Worm (Caenorhabditis elegans) whole organism, young adult: ENCODE results near the gene R07E5.4.

Experiments
- F57C9.4 ChIP-seq: sonication (generic microtip); optimal IDR thresholded peaks from 2 replicates; lab custom pipeline; 2017; ENCODE audit warnings: mild to moderate bottlenecking, missing genetic modification characterization, missing compliant biosample characterization
- attf-5 ChIP-seq: fragments of 200-800 bp; sonication (Bioruptor generic); optimal IDR thresholded peaks from 2 replicates; lab custom pipeline; 2018; ENCODE audit warnings: mild to moderate bottlenecking, missing genetic modification characterization, missing compliant biosample characterization
- nfya-2 ChIP-seq: fragments of 200-800 bp; sonication (Bioruptor generic); IDR thresholded peaks from 2 replicates; pipeline ENCODE4 v1.3.6; 2022; ENCODE audit warnings: missing genetic modification reagents, missing genetic modification characterization, missing compliant biosample characterization
- sptf-2 ChIP-seq: fragments of 200-800 bp; sonication (Bioruptor generic); optimal IDR thresholded peaks from 2 replicates; lab custom pipeline; 2018; ENCODE audit warnings: mild to moderate bottlenecking, missing genetic modification characterization, missing compliant biosample characterization
- tbx-9 ChIP-seq: sonication (generic microtip); optimal IDR thresholded peaks from 2 replicates; lab custom pipeline; 2016; ENCODE audit warnings: borderline replicate concordance, missing genetic modification characterization, inconsistent platforms, missing compliant biosample characterization
- unc-62 ChIP-seq: fragments of 150-350 bp; optimal IDR thresholded peaks from 2 replicates; lab custom pipeline; 2014; ENCODE audit warnings: missing biosample characterization, missing genetic modification reagents, missing genetic modification characterization
- zfh-2 ChIP-seq: fragments of 200-800 bp; sonication (Bioruptor generic); conservative IDR thresholded peaks from 2 replicates; pipeline ENCODE4 v1.3.6; 2022; ENCODE audit warnings: missing genetic modification reagents, missing genetic modification characterization, missing compliant biosample characterization
- zim-3 ChIP-seq: sonication (generic microtip); optimal IDR thresholded peaks from 2 replicates; lab custom pipeline; 2017; ENCODE audit warnings: mild to moderate bottlenecking, missing genetic modification characterization, moderate library complexity, missing compliant biosample characterization

ce11 chrIII:4435262-4435661, 40.7 kb downstream of the R07E5.4 start:
- TF ChIP-seq zim-3 (no peak), zfh-2 (GFP tag; lab: Robert Waterston, UW) (no peak), F57C9.4 (tag; lab: Kevin White, UChicago) (no peak), attf-5 (no peak), tbx-9 (tag; lab: Kevin White, UChicago) (no peak), unc-62 (GFP tag; lab: Kevin White, UChicago) (no peak), sptf-2 (GFP tag; lab: Kevin White, UChicago) (no peak), nfya-2 (GFP tag; lab: Robert Waterston, UW) (0 out of 2 replicates have a peak, but pooled peaks have one; percentile 18)
